Fruit fly (Drosophila melanogaster) whole organism, embryonic: ENCODE results near the gene CG17283.

Experiments
- Atf6 ChIP-seq: fragments of 200-800 bp; sonication (Bioruptor generic); IDR thresholded peaks from 2 replicates; pipeline ENCODE4 v1.3.6; 2022; ENCODE audit warnings: missing biosample characterization, missing genetic modification characterization
- CG11696 ChIP-seq: fragments of 200-800 bp; sonication (Bioruptor generic); IDR thresholded peaks from 2 replicates; pipeline ENCODE4 v1.3.6; 2022; ENCODE audit warnings: missing biosample characterization, missing genetic modification characterization
- CG11723 ChIP-seq: fragments of 200-800 bp; sonication (Bioruptor generic); optimal IDR thresholded peaks from 2 replicates; lab custom pipeline; 2017; ENCODE audit warnings: missing biosample characterization, mild to moderate bottlenecking, missing genetic modification characterization
- CG12299 ChIP-seq: fragments of 200-800 bp; sonication (Bioruptor generic); optimal IDR thresholded peaks from 2 replicates; lab custom pipeline; 2018; ENCODE audit warnings: missing biosample characterization, mild to moderate bottlenecking, missing genetic modification characterization
- CG12942 ChIP-seq: fragments of 200-800 bp; sonication (Bioruptor generic); optimal IDR thresholded peaks from 3 replicates; lab custom pipeline; 2016; ENCODE audit warnings: missing biosample characterization, missing genetic modification characterization
- CG13894 ChIP-seq: fragments of 200-800 bp; sonication (Bioruptor generic); optimal IDR thresholded peaks from 3 replicates; lab custom pipeline; 2018; ENCODE audit warnings: missing biosample characterization, mild to moderate bottlenecking, missing genetic modification characterization, moderate library complexity
- CG14667 ChIP-seq: fragments of 200-800 bp; sonication (Bioruptor generic); IDR thresholded peaks from 2 replicates; pipeline ENCODE4 v1.3.6; 2022; ENCODE audit warnings: missing biosample characterization, missing genetic modification characterization
- CG1529 ChIP-seq: fragments of 200-800 bp; sonication (Bioruptor generic); optimal IDR thresholded peaks from 3 replicates; lab custom pipeline; 2018; ENCODE audit warnings: missing biosample characterization, missing genetic modification characterization
- CG17361 ChIP-seq: fragments of 200-800 bp; sonication (Bioruptor generic); IDR thresholded peaks from 3 replicates; pipeline ENCODE4 v1.3.6; 2022; ENCODE audit warnings: missing biosample characterization, missing genetic modification characterization
- CG17385 ChIP-seq: fragments of 200-800 bp; sonication (Bioruptor generic); optimal IDR thresholded peaks from 3 replicates; lab custom pipeline; 2018; ENCODE audit warnings: missing biosample characterization, mild to moderate bottlenecking, missing genetic modification characterization
- CG17829 ChIP-seq: fragments of 200-800 bp; optimal IDR thresholded peaks from 2 replicates; lab custom pipeline; 2019; ENCODE audit warnings: missing biosample characterization, mild to moderate bottlenecking, missing genetic modification characterization, moderate library complexity
- CG18262 ChIP-seq: fragments of 200-800 bp; optimal IDR thresholded peaks from 3 replicates; lab custom pipeline; 2019; ENCODE audit warnings: missing biosample characterization, mild to moderate bottlenecking, missing genetic modification characterization, moderate library complexity
- CG1832 ChIP-seq: fragments of 200-800 bp; sonication (Bioruptor generic); optimal IDR thresholded peaks from 2 replicates; lab custom pipeline; 2017; ENCODE audit warnings: missing biosample characterization, mild to moderate bottlenecking, missing genetic modification characterization, inconsistent platforms
- CG18619 ChIP-seq: fragments of 200-800 bp; sonication (Bioruptor generic); optimal IDR thresholded peaks from 3 replicates; lab custom pipeline; 2017; ENCODE audit warnings: missing biosample characterization, mild to moderate bottlenecking, missing genetic modification characterization
- CG31224 ChIP-seq: fragments of 200-800 bp; sonication (Bioruptor generic); IDR thresholded peaks from 2 replicates; pipeline ENCODE4 v1.3.6; 2022; ENCODE audit warnings: missing biosample characterization, missing genetic modification characterization
- CG31388 ChIP-seq: fragments of 200-800 bp; sonication (Bioruptor generic); optimal IDR thresholded peaks from 2 replicates; lab custom pipeline; 2016; ENCODE audit warnings: missing biosample characterization, missing genetic modification characterization
- CG3163 ChIP-seq: fragments of 200-800 bp; sonication (Bioruptor generic); optimal IDR thresholded peaks from 3 replicates; lab custom pipeline; 2016; ENCODE audit warnings: missing biosample characterization, missing genetic modification characterization
- CG33213 ChIP-seq: fragments of 200-800 bp; sonication (Bioruptor generic); optimal IDR thresholded peaks from 3 replicates; lab custom pipeline; 2016; ENCODE audit warnings: missing biosample characterization, missing genetic modification characterization
- CG4820 ChIP-seq: fragments of 200-800 bp; sonication (Bioruptor generic); optimal IDR thresholded peaks from 3 replicates; lab custom pipeline; 2016; ENCODE audit warnings: missing biosample characterization, missing genetic modification characterization
- CG6175 ChIP-seq: fragments of 200-800 bp; sonication (Bioruptor generic); IDR thresholded peaks from 3 replicates; pipeline ENCODE4 v1.3.6; 2022; ENCODE audit warnings: missing biosample characterization, missing genetic modification characterization
- CG6272 ChIP-seq: fragments of 200-800 bp; sonication (Bioruptor generic); IDR thresholded peaks from 2 replicates; pipeline ENCODE4 v1.3.6; 2022; ENCODE audit warnings: missing biosample characterization, missing genetic modification characterization
- CG6654 ChIP-seq: fragments of 200-800 bp; sonication (Bioruptor generic); optimal IDR thresholded peaks from 2 replicates; lab custom pipeline; 2017; ENCODE audit warnings: missing biosample characterization, mild to moderate bottlenecking, missing genetic modification characterization
- CG6689 ChIP-seq: fragments of 200-800 bp; sonication (Bioruptor generic); IDR thresholded peaks from 2 replicates; pipeline ENCODE4 v1.3.6; 2022; ENCODE audit warnings: missing biosample characterization, missing genetic modification characterization
- CG7928 ChIP-seq: fragments of 200-800 bp; sonication (Bioruptor generic); optimal IDR thresholded peaks from 2 replicates; lab custom pipeline; 2017; ENCODE audit warnings: missing biosample characterization, mild to moderate bottlenecking, missing genetic modification characterization
- CG7987 ChIP-seq: fragments of 200-800 bp; sonication (Bioruptor generic); optimal IDR thresholded peaks from 2 replicates; lab custom pipeline; 2018; ENCODE audit warnings: missing biosample characterization, mild to moderate bottlenecking, missing genetic modification characterization, moderate library complexity
- CG8281 ChIP-seq: fragments of 200-800 bp; sonication (Bioruptor generic); optimal IDR thresholded peaks from 2 replicates; lab custom pipeline; 2018; ENCODE audit warnings: missing biosample characterization, mild to moderate bottlenecking, missing genetic modification characterization, moderate library complexity
- CG8478 ChIP-seq: fragments of >200 bp; optimal IDR thresholded peaks from 2 replicates; lab custom pipeline; 2018
- CG9609 ChIP-seq: fragments of 200-800 bp; sonication (Bioruptor generic); optimal IDR thresholded peaks from 3 replicates; lab custom pipeline; 2016; ENCODE audit warnings: missing biosample characterization, missing genetic modification characterization
- CG9932 ChIP-seq: fragments of 200-800 bp; sonication (Bioruptor generic); IDR thresholded peaks from 2 replicates; pipeline ENCODE4 v1.3.6; 2022; ENCODE audit warnings: missing biosample characterization, missing genetic modification characterization
- CkIIα-i1 ChIP-seq: fragments of 200-800 bp; sonication (Bioruptor generic); IDR thresholded peaks from 2 replicates; pipeline ENCODE4 v1.3.6; 2022; ENCODE audit warnings: missing biosample characterization, missing genetic modification characterization
- D19A ChIP-seq: fragments of 200-800 bp; optimal IDR thresholded peaks from 3 replicates; lab custom pipeline; 2019; ENCODE audit warnings: missing biosample characterization, mild to moderate bottlenecking, missing genetic modification characterization, moderate library complexity
- Gug ChIP-seq: fragments of 200-800 bp; sonication (Bioruptor generic); IDR thresholded peaks from 4 replicates; pipeline ENCODE4 v1.3.6; 2022; ENCODE audit warnings: missing biosample characterization, missing genetic modification characterization
- HmgZ ChIP-seq: fragments of 200-800 bp; sonication (Bioruptor generic); optimal IDR thresholded peaks from 2 replicates; lab custom pipeline; 2018; ENCODE audit warnings: missing biosample characterization, mild to moderate bottlenecking, missing genetic modification characterization
- MBD-R2 ChIP-seq: fragments of 200-800 bp; sonication (Bioruptor generic); IDR thresholded peaks from 2 replicates; pipeline ENCODE4 v1.3.6; 2022; ENCODE audit warnings: missing biosample characterization, missing genetic modification characterization
- Mad ChIP-seq: fragments of 200-800 bp; sonication (Bioruptor generic); optimal IDR thresholded peaks from 2 replicates; lab custom pipeline; 2016; ENCODE audit warnings: missing biosample characterization, missing genetic modification characterization
- Mrtf ChIP-seq: fragments of 200-800 bp; sonication (Bioruptor generic); IDR thresholded peaks from 3 replicates; pipeline ENCODE4 v1.3.6; 2022; ENCODE audit warnings: missing biosample characterization, missing genetic modification characterization
- Nf-YC ChIP-seq: fragments of 200-800 bp; optimal IDR thresholded peaks from 3 replicates; lab custom pipeline; 2019; ENCODE audit warnings: missing biosample characterization, mild to moderate bottlenecking, missing genetic modification characterization, moderate library complexity
- Sox100B ChIP-seq: fragments of 200-800 bp; sonication (Bioruptor generic); optimal IDR thresholded peaks from 3 replicates; lab custom pipeline; 2018; ENCODE audit warnings: missing biosample characterization, mild to moderate bottlenecking, missing genetic modification characterization
- Taf1 ChIP-seq: fragments of 200-800 bp; sonication (Bioruptor generic); IDR thresholded peaks from 2 replicates; pipeline ENCODE4 v1.3.6; 2022; ENCODE audit warnings: missing biosample characterization, missing genetic modification characterization
- Xrp1 ChIP-seq: fragments of 200-800 bp; sonication (Bioruptor generic); IDR thresholded peaks from 2 replicates; pipeline ENCODE4 v1.3.6; 2022; ENCODE audit warnings: missing biosample characterization, missing genetic modification characterization
- YL-1 ChIP-seq: fragments of 200-800 bp; sonication (Bioruptor generic); optimal IDR thresholded peaks from 3 replicates; lab custom pipeline; 2017; ENCODE audit warnings: missing biosample characterization, mild to moderate bottlenecking, missing genetic modification characterization
- ab ChIP-seq: fragments of 200-800 bp; sonication (Bioruptor generic); optimal IDR thresholded peaks from 2 replicates; lab custom pipeline; 2016; ENCODE audit warnings: missing biosample characterization, missing genetic modification characterization
- amos ChIP-seq: fragments of 200-800 bp; sonication (Bioruptor generic); IDR thresholded peaks from 2 replicates; pipeline ENCODE4 v1.3.6; 2022; ENCODE audit warnings: missing biosample characterization, missing genetic modification characterization; ENCODE audit not compliant: partially characterized antibody
- bbx ChIP-seq: fragments of 200-800 bp; sonication (Bioruptor generic); IDR thresholded peaks from 2 replicates; pipeline ENCODE4 v1.3.6; 2022; ENCODE audit warnings: missing biosample characterization, missing genetic modification characterization; ENCODE audit not compliant: partially characterized antibody
- br ChIP-seq: fragments of >200 bp; optimal IDR thresholded peaks from 2 replicates; lab custom pipeline; 2017
- dan ChIP-seq: fragments of 200-800 bp; sonication (Bioruptor generic); IDR thresholded peaks from 2 replicates; pipeline ENCODE4 v1.3.6; 2022; ENCODE audit warnings: missing biosample characterization, missing genetic modification characterization
- eyg ChIP-seq: fragments of 200-800 bp; sonication (Bioruptor generic); optimal IDR thresholded peaks from 3 replicates; lab custom pipeline; 2016; ENCODE audit warnings: missing biosample characterization, missing genetic modification characterization
- ken ChIP-seq: fragments of 200-800 bp; sonication (Bioruptor generic); IDR thresholded peaks from 3 replicates; pipeline ENCODE4 v1.3.6; 2022; ENCODE audit warnings: missing biosample characterization, missing genetic modification characterization
- nau ChIP-seq: fragments of 200-800 bp; sonication (Bioruptor generic); optimal IDR thresholded peaks from 3 replicates; lab custom pipeline; 2017; ENCODE audit warnings: missing biosample characterization, mild to moderate bottlenecking, missing genetic modification characterization, missing genetic modification reagents
- peb ChIP-seq: fragments of 200-800 bp; sonication (Bioruptor generic); IDR thresholded peaks from 2 replicates; pipeline ENCODE4 v1.3.6; 2022; ENCODE audit warnings: missing biosample characterization, missing genetic modification characterization
- pita ChIP-seq: fragments of 200-800 bp; sonication (Bioruptor generic); optimal IDR thresholded peaks from 2 replicates; lab custom pipeline; 2017; ENCODE audit warnings: missing biosample characterization, mild to moderate bottlenecking, missing genetic modification characterization
- usp ChIP-seq: fragments of >200 bp; optimal IDR thresholded peaks from 2 replicates; lab custom pipeline; 2017; ENCODE audit warnings: missing biosample characterization, missing genetic modification characterization

Gene CG17283

dm6 chr3R:17402434-17402833 lies 5.2 kb upstream of the CG17283 start, which contains the start of gene Sur-8 (continued):
- TF ChIP-seq amos (GFP tag; lab: Robert Waterston, UW) (no peak; the same call in 1 of the 2 replicates), nau (peak; percentile 30), Mrtf (GFP tag; lab: Robert Waterston, UW) (peak; percentile 83), CG9609 (GFP tag; lab: Kevin White, UChicago) (peak; percentile 51), CG6272 (peak; percentile 51; the same call in 1 of the 2 replicates), CG13894 (tag; lab: Kevin White, UChicago) (peak; percentile 23), eyg (no peak), CG14667 (peak; percentile 41; the same call in 1 of the 2 replicates), CG9932 (GFP tag; lab: Robert Waterston, UW) (peak; percentile 82), CG12942 (GFP tag; lab: Kevin White, UChicago) (peak; percentile 40), CkIIα-i1 (GFP tag; lab: Robert Waterston, UW) (no peak), br (lab: Kevin White, UChicago) (no peak), bbx (GFP tag; lab: Robert Waterston, UW) (no peak), CG3163 (GFP tag; lab: Kevin White, UChicago) (peak; percentile 7), CG12299 (no peak), Gug (peak; percentile 62; the same call in 2 of the 4 replicates), CG7987 (GFP tag; lab: Kevin White, UChicago) (peak; percentile 64), Mad (GFP tag; lab: Kevin White, UChicago) (peak; percentile 40), Sox100B (GFP tag; lab: Kevin White, UChicago) (no peak), CG31224 (peak; percentile 47; the same call in 1 of the 2 replicates), CG17385 (GFP tag; lab: Kevin White, UChicago) (peak; percentile 35), CG4820 (peak; percentile 52), dan (GFP tag; lab: Robert Waterston, UW) (no peak), HmgZ (tag; lab: Kevin White, UChicago) (peak; percentile 62), CG31388 (GFP tag; lab: Kevin White, UChicago) (no peak), Nf-YC (tag; lab: Kevin White, UChicago) (peak; percentile 50), CG17829 (tag; lab: Kevin White, UChicago) (peak; percentile 53), CG1832 (GFP tag; lab: Kevin White, UChicago) (no peak), D19A (no peak), CG1529 (GFP tag; lab: Kevin White, UChicago) (no peak), MBD-R2 (GFP tag; lab: Robert Waterston, UW) (peak; percentile 55; the same call in 1 of the 2 replicates), CG11696 (GFP tag; lab: Robert Waterston, UW) (peak; percentile 44; the same call in 1 of the 2 replicates), CG17361 (peak; percentile 65; the same call in 2 of the 3 replicates), CG11723 (peak; percentile 67), Atf6 (GFP tag; lab: Robert Waterston, UW) (peak; percentile 60), CG6689 (GFP tag; lab: Robert Waterston, UW) (peak; percentile 45; the same call in 1 of the 2 replicates), ken (GFP tag; lab: Robert Waterston, UW) (peak; percentile 83), CG6175 (GFP tag; lab: Robert Waterston, UW) (peak; percentile 51; the same call in 2 of the 3 replicates), CG8281 (tag; lab: Kevin White, UChicago) (no peak), ab (GFP tag; lab: Kevin White, UChicago) (no peak), CG18619 (peak; percentile 55), pita (GFP tag; lab: Kevin White, UChicago) (no peak), usp (no peak), YL-1 (peak; percentile 2), CG8478 (lab: Kevin White, UChicago) (no peak), peb (no peak), CG7928 (GFP tag; lab: Kevin White, UChicago) (no peak), CG6654 (GFP tag; lab: Kevin White, UChicago) (peak; percentile 3), CG33213 (GFP tag; lab: Kevin White, UChicago) (peak; percentile 67), Taf1 (GFP tag; lab: Robert Waterston, UW) (0 out of 2 replicates have a peak, but pooled peaks have one; percentile 27), Xrp1 (peak; percentile 36; the same call in 1 of the 2 replicates), CG18262 (no peak)
